Fruit fly (Drosophila melanogaster): ENCODE data around the gene CYLD.

dm6 chr2L:10292066-10292560, 7.5 kb downstream of the CYLD start, which contains the start of gene Ufd4:
- TF ChIP-seq usp (GFP tag; optimal IDR thresholded peaks at IDR 0.05) (no peak), CG8478 (optimal IDR thresholded peaks at IDR 0.05) (no peak), psq (optimal IDR thresholded peaks at IDR 0.05) (no peak), EcR (GFP tag; optimal IDR thresholded peaks at IDR 0.05) (no peak), pan (optimal IDR thresholded peaks at IDR 0.05) (no peak)

All from whole organism.